Fruit fly (Drosophila melanogaster) whole organism, embryonic: ENCODE measurements around the gene Cpr73D.
A peak's percentile ranks its signal among the peaks of the same experiment; 100 is the strongest.

Experiments
- C15 ChIP-seq: fragments of 200-800 bp; sonication (Bioruptor generic); IDR thresholded peaks from 3 replicates; pipeline ENCODE4 v1.3.6; 2022; ENCODE audit warnings: missing biosample characterization, missing genetic modification characterization
- CG10654 ChIP-seq: fragments of 200-800 bp; sonication (Bioruptor generic); optimal IDR thresholded peaks from 2 replicates; lab custom pipeline; 2016; ENCODE audit warnings: missing biosample characterization, missing genetic modification characterization
- CG11504 ChIP-seq: fragments of 200-800 bp; sonication (Bioruptor generic); optimal IDR thresholded peaks from 3 replicates; lab custom pipeline; 2019; ENCODE audit warnings: missing biosample characterization, mild to moderate bottlenecking, missing genetic modification characterization, moderate library complexity
- CG11695 ChIP-seq: fragments of 200-800 bp; sonication (Bioruptor generic); IDR thresholded peaks from 3 replicates; pipeline ENCODE4 v1.3.6; 2022; ENCODE audit warnings: missing biosample characterization, missing genetic modification characterization
- CG11696 ChIP-seq: fragments of 200-800 bp; sonication (Bioruptor generic); IDR thresholded peaks from 2 replicates; pipeline ENCODE4 v1.3.6; 2022; ENCODE audit warnings: missing biosample characterization, missing genetic modification characterization
- CG12236 ChIP-seq: fragments of 200-800 bp; sonication (Bioruptor generic); optimal IDR thresholded peaks from 2 replicates; lab custom pipeline; 2016; ENCODE audit warnings: missing biosample characterization, missing genetic modification characterization
- CG13287 ChIP-seq: fragments of 200-800 bp; sonication (Bioruptor generic); IDR thresholded peaks from 2 replicates; pipeline ENCODE4 v1.3.6; 2022; ENCODE audit warnings: missing biosample characterization, missing genetic modification characterization; ENCODE audit not compliant: partially characterized antibody
- CG13296 ChIP-seq: fragments of 200-800 bp; sonication (Bioruptor generic); optimal IDR thresholded peaks from 3 replicates; lab custom pipeline; 2018; ENCODE audit warnings: missing biosample characterization, mild to moderate bottlenecking, missing genetic modification characterization
- CG14860 ChIP-seq: fragments of 200-800 bp; sonication (Bioruptor generic); IDR thresholded peaks from 3 replicates; pipeline ENCODE4 v1.3.6; 2022; ENCODE audit warnings: missing biosample characterization, missing genetic modification characterization; ENCODE audit not compliant: partially characterized antibody
- CG17829 ChIP-seq: fragments of 200-800 bp; optimal IDR thresholded peaks from 2 replicates; lab custom pipeline; 2019; ENCODE audit warnings: missing biosample characterization, mild to moderate bottlenecking, missing genetic modification characterization, moderate library complexity
- CG3281 ChIP-seq: fragments of 200-800 bp; sonication (Bioruptor generic); optimal IDR thresholded peaks from 3 replicates; lab custom pipeline; 2017; ENCODE audit warnings: missing biosample characterization, mild to moderate bottlenecking, missing genetic modification characterization
- CG33557 ChIP-seq: fragments of 200-800 bp; sonication (Bioruptor generic); optimal IDR thresholded peaks from 2 replicates; lab custom pipeline; 2019; ENCODE audit warnings: missing biosample characterization, mild to moderate bottlenecking, missing genetic modification characterization, moderate library complexity
- CG34376 ChIP-seq: fragments of 200-800 bp; sonication (Bioruptor generic); optimal IDR thresholded peaks from 2 replicates; lab custom pipeline; 2018; ENCODE audit warnings: missing biosample characterization, mild to moderate bottlenecking, missing genetic modification characterization
- CG4360 ChIP-seq: fragments of 200-800 bp; sonication (Bioruptor generic); IDR thresholded peaks from 2 replicates; pipeline ENCODE4 v1.3.6; 2022; ENCODE audit warnings: missing biosample characterization, missing genetic modification characterization
- CG4424 ChIP-seq: fragments of 200-800 bp; sonication (Bioruptor generic); optimal IDR thresholded peaks from 3 replicates; lab custom pipeline; 2016; ENCODE audit warnings: missing biosample characterization, missing genetic modification characterization
- CG4730 ChIP-seq: fragments of 200-800 bp; sonication (Bioruptor generic); IDR thresholded peaks from 2 replicates; pipeline ENCODE4 v1.3.6; 2022; ENCODE audit warnings: missing biosample characterization, missing genetic modification characterization
- CG6175 ChIP-seq: fragments of 200-800 bp; sonication (Bioruptor generic); IDR thresholded peaks from 3 replicates; pipeline ENCODE4 v1.3.6; 2022; ENCODE audit warnings: missing biosample characterization, missing genetic modification characterization
- CG6689 ChIP-seq: fragments of 200-800 bp; sonication (Bioruptor generic); IDR thresholded peaks from 2 replicates; pipeline ENCODE4 v1.3.6; 2022; ENCODE audit warnings: missing biosample characterization, missing genetic modification characterization
- CG7839 ChIP-seq: fragments of 200-800 bp; sonication (Bioruptor generic); optimal IDR thresholded peaks from 3 replicates; lab custom pipeline; 2018; ENCODE audit warnings: missing biosample characterization, mild to moderate bottlenecking, missing genetic modification characterization, moderate library complexity
- CG8281 ChIP-seq: fragments of 200-800 bp; sonication (Bioruptor generic); optimal IDR thresholded peaks from 2 replicates; lab custom pipeline; 2018; ENCODE audit warnings: missing biosample characterization, mild to moderate bottlenecking, missing genetic modification characterization, moderate library complexity
- CG8924 ChIP-seq: fragments of 200-800 bp; optimal IDR thresholded peaks from 3 replicates; lab custom pipeline; 2019; ENCODE audit warnings: missing biosample characterization, mild to moderate bottlenecking, missing genetic modification characterization, moderate library complexity
- CG9876 ChIP-seq: fragments of 200-800 bp; sonication (Bioruptor generic); optimal IDR thresholded peaks from 2 replicates; lab custom pipeline; 2016; ENCODE audit warnings: missing biosample characterization, missing genetic modification characterization
- Chrac-16 ChIP-seq: fragments of 200-800 bp; sonication (Bioruptor generic); optimal IDR thresholded peaks from 3 replicates; lab custom pipeline; 2016; ENCODE audit warnings: missing biosample characterization, missing genetic modification characterization
- CkIIα-i1 ChIP-seq: fragments of 200-800 bp; sonication (Bioruptor generic); IDR thresholded peaks from 2 replicates; pipeline ENCODE4 v1.3.6; 2022; ENCODE audit warnings: missing biosample characterization, missing genetic modification characterization
- H15 ChIP-seq: fragments of 200-800 bp; sonication (Bioruptor generic); IDR thresholded peaks from 3 replicates; pipeline ENCODE4 v1.3.6; 2022; ENCODE audit warnings: missing biosample characterization, missing genetic modification characterization
- HLH54F ChIP-seq: fragments of 200-800 bp; sonication (Bioruptor generic); optimal IDR thresholded peaks from 3 replicates; lab custom pipeline; 2016; ENCODE audit warnings: missing biosample characterization, missing genetic modification characterization
- HmgZ ChIP-seq: fragments of 200-800 bp; sonication (Bioruptor generic); optimal IDR thresholded peaks from 2 replicates; lab custom pipeline; 2018; ENCODE audit warnings: missing biosample characterization, mild to moderate bottlenecking, missing genetic modification characterization
- Kr ChIP-seq: fragments of 200-800 bp; sonication (Bioruptor generic); optimal IDR thresholded peaks from 2 replicates; lab custom pipeline; 2017; ENCODE audit warnings: missing biosample characterization, mild to moderate bottlenecking, missing genetic modification characterization
- Meics ChIP-seq: fragments of 200-800 bp; sonication (Bioruptor generic); optimal IDR thresholded peaks from 2 replicates; lab custom pipeline; 2017; ENCODE audit warnings: missing biosample characterization, mild to moderate bottlenecking, missing genetic modification characterization
- NC2β ChIP-seq: fragments of 200-800 bp; sonication (Bioruptor generic); optimal IDR thresholded peaks from 2 replicates; lab custom pipeline; 2016; ENCODE audit warnings: missing biosample characterization, missing genetic modification characterization
- Opbp ChIP-seq: fragments of 200-800 bp; sonication (Bioruptor generic); IDR thresholded peaks from 3 replicates; pipeline ENCODE4 v1.3.6; 2022; ENCODE audit warnings: missing biosample characterization, missing genetic modification characterization; ENCODE audit not compliant: partially characterized antibody
- Poxn ChIP-seq: fragments of 200-800 bp; sonication (Bioruptor generic); IDR thresholded peaks from 2 replicates; pipeline ENCODE4 v1.3.6; 2022; ENCODE audit warnings: missing biosample characterization, missing genetic modification characterization
- YL-1 ChIP-seq: fragments of 200-800 bp; sonication (Bioruptor generic); optimal IDR thresholded peaks from 3 replicates; lab custom pipeline; 2017; ENCODE audit warnings: missing biosample characterization, mild to moderate bottlenecking, missing genetic modification characterization
- br ChIP-seq: fragments of >200 bp; optimal IDR thresholded peaks from 2 replicates; lab custom pipeline; 2017
- bsh ChIP-seq, 2 experiments: fragments of 200-800 bp; sonication (Bioruptor generic); optimal IDR thresholded peaks; 2 replicates each; lab custom pipeline; 2017 to 2018; ENCODE audit warnings: mild to moderate bottlenecking in 2 of 2, missing biosample characterization in 2 of 2, missing genetic modification characterization in 2 of 2, moderate library complexity in 1 of 2
- btn ChIP-seq: fragments of 200-800 bp; sonication (Bioruptor generic); optimal IDR thresholded peaks from 2 replicates; lab custom pipeline; 2016; ENCODE audit warnings: missing biosample characterization, missing genetic modification characterization
- dm ChIP-seq: fragments of 200-800 bp; sonication (Bioruptor generic); optimal IDR thresholded peaks from 3 replicates; lab custom pipeline; 2016; ENCODE audit warnings: missing biosample characterization, missing genetic modification characterization
- dmrt11E ChIP-seq: fragments of 200-800 bp; sonication (Bioruptor generic); optimal IDR thresholded peaks from 3 replicates; lab custom pipeline; 2018; ENCODE audit warnings: missing biosample characterization, mild to moderate bottlenecking, missing genetic modification characterization, moderate library complexity
- en ChIP-seq: fragments of 200-800 bp; sonication (Bioruptor generic); optimal IDR thresholded peaks from 2 replicates; lab custom pipeline; 2016; ENCODE audit warnings: missing biosample characterization, missing genetic modification characterization
- exex ChIP-seq: fragments of 200-800 bp; sonication (Bioruptor generic); optimal IDR thresholded peaks from 4 replicates; lab custom pipeline; 2018; ENCODE audit warnings: missing biosample characterization, mild to moderate bottlenecking, missing genetic modification characterization, moderate library complexity
- fd3F ChIP-seq: fragments of 200-800 bp; sonication (Bioruptor generic); optimal IDR thresholded peaks from 2 replicates; lab custom pipeline; 2018; ENCODE audit warnings: missing biosample characterization, mild to moderate bottlenecking, missing genetic modification characterization, moderate library complexity
- gfzf ChIP-seq: fragments of 200-800 bp; sonication (Bioruptor generic); optimal IDR thresholded peaks from 2 replicates; lab custom pipeline; 2016; ENCODE audit warnings: missing biosample characterization, mild to moderate bottlenecking, missing genetic modification characterization, moderate library complexity
- kah ChIP-seq: fragments of 200-800 bp; sonication (Bioruptor generic); optimal IDR thresholded peaks from 2 replicates; lab custom pipeline; 2018; ENCODE audit warnings: missing biosample characterization, mild to moderate bottlenecking, missing genetic modification characterization
- luna ChIP-seq: fragments of 200-800 bp; sonication (Bioruptor generic); optimal IDR thresholded peaks from 2 replicates; lab custom pipeline; 2016; ENCODE audit warnings: missing biosample characterization, missing genetic modification characterization
- otp ChIP-seq: fragments of 200-800 bp; sonication (Bioruptor generic); IDR thresholded peaks from 3 replicates; pipeline ENCODE4, ENCODE4 v1.3.6; 2022; ENCODE audit warnings: missing biosample characterization, missing genetic modification characterization
- sc ChIP-seq, 3 experiments: fragments of >200 bp in 2 of 3; fragments of 200-800 bp in 1 of 3; sonication (Bioruptor generic) in 1 of 3; optimal IDR thresholded peaks; 2 replicates in 2 of 3; 3 replicates in 1 of 3; lab custom pipeline; 2017; ENCODE audit warnings: mild to moderate bottlenecking in 1 of 3, missing biosample characterization in 1 of 3, missing genetic modification characterization in 1 of 3, missing genetic modification reagents in 1 of 3
- sd ChIP-seq: fragments of 200-800 bp; sonication (Bioruptor generic); optimal IDR thresholded peaks from 3 replicates; lab custom pipeline; 2018; ENCODE audit warnings: missing biosample characterization, mild to moderate bottlenecking, missing genetic modification characterization, moderate library complexity
- unpg ChIP-seq: fragments of 200-800 bp; sonication (Bioruptor generic); optimal IDR thresholded peaks from 3 replicates; lab custom pipeline; 2018; ENCODE audit warnings: missing biosample characterization, mild to moderate bottlenecking, missing genetic modification characterization, moderate library complexity
- wdn ChIP-seq: fragments of 200-800 bp; sonication (Bioruptor generic); IDR thresholded peaks from 2 replicates; pipeline ENCODE4 v1.3.6; 2022; ENCODE audit warnings: missing biosample characterization, missing genetic modification characterization

Gene Cpr73D

dm6 chr3L:16956768-16957533 is 538 bp downstream of the Cpr73D start (continued):
- no peak for TF ChIP-seq CG33557
- TF ChIP-seq btn (GFP tag; lab: Kevin White, UChicago), result no peak
- TF ChIP-seq Poxn (GFP tag; lab: Robert Waterston, UW), result no peak
- peak; percentile 73; the same call in 2 of the 3 replicates for TF ChIP-seq CG11695 (GFP tag; lab: Robert Waterston, UW)
- no peak for TF ChIP-seq en (GFP tag; lab: Kevin White, UChicago)
- TF ChIP-seq CG14860 (GFP tag; lab: Robert Waterston, UW), result no peak
- TF ChIP-seq Kr (GFP tag; lab: Kevin White, UChicago), result no peak
- TF ChIP-seq CG6689, result peak; percentile 75
- peak; percentile 85 for TF ChIP-seq CG8924 (tag; lab: Kevin White, UChicago)
- TF ChIP-seq CG10654 (GFP tag; lab: Kevin White, UChicago), result peak; percentile 15
- no peak for TF ChIP-seq br (lab: Kevin White, UChicago)
- TF ChIP-seq CG11696, result peak; percentile 57; the same call in 1 of the 2 replicates
- no peak for TF ChIP-seq dm (GFP tag; lab: Kevin White, UChicago)
- TF ChIP-seq C15 (GFP tag; lab: Robert Waterston, UW), result peak; percentile 35; the same call in 1 of the 3 replicates
- peak; percentile 54 for TF ChIP-seq Meics
- TF ChIP-seq CG17829, result peak; percentile 64
- no peak for TF ChIP-seq YL-1 (GFP tag; lab: Kevin White, UChicago)
- no peak for TF ChIP-seq CG4360 (GFP tag; lab: Robert Waterston, UW)
- TF ChIP-seq otp (GFP tag; lab: Robert Waterston, UW), result no peak
- TF ChIP-seq CG4730, result peak; percentile 55
- no peak for TF ChIP-seq CG9876 (GFP tag; lab: Kevin White, UChicago)
- no peak for TF ChIP-seq sc (optimal IDR thresholded peaks at IDR 0.05; lab: Kevin White, UChicago)
- TF ChIP-seq sc (GFP tag; optimal IDR thresholded peaks at IDR 0.05; lab: Kevin White, UChicago), result peak; percentile 15
- TF ChIP-seq H15, result peak; percentile 55; the same call in 1 of the 3 replicates
- TF ChIP-seq HmgZ, result peak; percentile 59
- no peak for TF ChIP-seq exex (tag; lab: Kevin White, UChicago)
- peak; percentile 72 for TF ChIP-seq CG7839 (tag; lab: Kevin White, UChicago)
- no peak for TF ChIP-seq CG8281
- peak; percentile 92 for TF ChIP-seq sd (tag; lab: Kevin White, UChicago)
- peak; percentile 51 for TF ChIP-seq kah (GFP tag; lab: Kevin White, UChicago)
- TF ChIP-seq unpg (GFP tag; lab: Kevin White, UChicago), result peak; percentile 73
- no peak for TF ChIP-seq CG12236 (GFP tag; lab: Kevin White, UChicago)
- TF ChIP-seq CG3281, result peak; percentile 82
- TF ChIP-seq CG4424 (GFP tag; lab: Kevin White, UChicago), result peak; percentile 56
- TF ChIP-seq Opbp (GFP tag; lab: Robert Waterston, UW), result 0 out of 3 replicates have a peak, but pooled peaks have one; percentile 51
- peak; percentile 21 for TF ChIP-seq HLH54F (GFP tag; lab: Kevin White, UChicago)
- peak; percentile 86 for TF ChIP-seq CG11504
- TF ChIP-seq CG34376 (GFP tag; lab: Kevin White, UChicago), result peak; percentile 57
- TF ChIP-seq NC2β (GFP tag; lab: Kevin White, UChicago), result peak; percentile 31
- TF ChIP-seq fd3F (GFP tag; lab: Kevin White, UChicago), result peak; percentile 51
- 0 out of 2 replicates have a peak, but pooled peaks have one; percentile 55 for TF ChIP-seq CG13287
- TF ChIP-seq CG13296, result no peak
- TF ChIP-seq dmrt11E (tag; lab: Kevin White, UChicago), result peak; percentile 38
- no peak for TF ChIP-seq luna (GFP tag; lab: Kevin White, UChicago)
- TF ChIP-seq CG6175 (GFP tag; lab: Robert Waterston, UW), result no peak
- TF ChIP-seq CkIIα-i1, result no peak
- TF ChIP-seq Chrac-16 (GFP tag; lab: Kevin White, UChicago), result peak; percentile 27
- TF ChIP-seq wdn, result peak; percentile 65; the same call in 1 of the 2 replicates
- peak in 1 of 2 experiments; percentile 82 for TF ChIP-seq bsh (GFP tag; optimal IDR thresholded peaks at IDR 0.05; lab: Kevin White, UChicago)
- no peak for TF ChIP-seq gfzf (GFP tag; lab: Kevin White, UChicago)
